Worm (Caenorhabditis elegans) whole organism, late embryonic: Measurements from ENCODE around the gene ani-1.

Experiments used
- ceh-22 ChIP-seq: sonication (generic microtip); optimal IDR thresholded peaks from 2 replicates; lab custom pipeline; 2017; ENCODE audit warnings: missing biosample characterization, missing genetic modification characterization
- ceh-31 ChIP-seq: sonication (generic microtip); optimal IDR thresholded peaks from 2 replicates; lab custom pipeline; 2016; ENCODE audit warnings: missing genetic modification characterization, missing compliant biosample characterization
- ceh-9 ChIP-seq: sonication (generic microtip); optimal IDR thresholded peaks from 2 replicates; lab custom pipeline; 2016; ENCODE audit warnings: mild to moderate bottlenecking, missing genetic modification characterization, inconsistent platforms, missing compliant biosample characterization
- pqm-1 ChIP-seq: sonication (generic microtip); optimal IDR thresholded peaks from 2 replicates; lab custom pipeline; 2016; ENCODE audit warnings: missing genetic modification characterization, missing compliant biosample characterization
- rnt-1 ChIP-seq: sonication (generic microtip); optimal IDR thresholded peaks from 2 replicates; lab custom pipeline; 2016; ENCODE audit warnings: missing genetic modification characterization, missing compliant biosample characterization
- sox-4 ChIP-seq: sonication (generic microtip); optimal IDR thresholded peaks from 2 replicates; lab custom pipeline; 2017; ENCODE audit warnings: mild to moderate bottlenecking, missing genetic modification characterization, inconsistent platforms, missing compliant biosample characterization
- unc-42 ChIP-seq: sonication (generic microtip); optimal IDR thresholded peaks from 2 replicates; lab custom pipeline; 2016; ENCODE audit warnings: missing genotype, missing genetic modification characterization, missing compliant biosample characterization
- unc-86 ChIP-seq: sonication (generic microtip); optimal IDR thresholded peaks from 2 replicates; lab custom pipeline; 2016; ENCODE audit warnings: missing genetic modification characterization, missing compliant biosample characterization

- TF ChIP-seq unc-86 (tag; lab: Kevin White, UChicago) (no peak), unc-42 (tag; lab: Kevin White, UChicago) (no peak), rnt-1 (tag; lab: Kevin White, UChicago) (no peak), pqm-1 (tag; lab: Kevin White, UChicago) (no peak), ceh-9 (no peak), ceh-31 (tag; lab: Kevin White, UChicago) (no peak), ceh-22 (no peak), sox-4 (tag; lab: Kevin White, UChicago) (no peak)
Observed at ce11 chrIII:12470589-12470988, 17.4 kb upstream of the ani-1 start.
